Fruit fly (Drosophila melanogaster): ENCODE measurements around the gene ND-ASHI.

The ND-ASHI gene

DNA sequence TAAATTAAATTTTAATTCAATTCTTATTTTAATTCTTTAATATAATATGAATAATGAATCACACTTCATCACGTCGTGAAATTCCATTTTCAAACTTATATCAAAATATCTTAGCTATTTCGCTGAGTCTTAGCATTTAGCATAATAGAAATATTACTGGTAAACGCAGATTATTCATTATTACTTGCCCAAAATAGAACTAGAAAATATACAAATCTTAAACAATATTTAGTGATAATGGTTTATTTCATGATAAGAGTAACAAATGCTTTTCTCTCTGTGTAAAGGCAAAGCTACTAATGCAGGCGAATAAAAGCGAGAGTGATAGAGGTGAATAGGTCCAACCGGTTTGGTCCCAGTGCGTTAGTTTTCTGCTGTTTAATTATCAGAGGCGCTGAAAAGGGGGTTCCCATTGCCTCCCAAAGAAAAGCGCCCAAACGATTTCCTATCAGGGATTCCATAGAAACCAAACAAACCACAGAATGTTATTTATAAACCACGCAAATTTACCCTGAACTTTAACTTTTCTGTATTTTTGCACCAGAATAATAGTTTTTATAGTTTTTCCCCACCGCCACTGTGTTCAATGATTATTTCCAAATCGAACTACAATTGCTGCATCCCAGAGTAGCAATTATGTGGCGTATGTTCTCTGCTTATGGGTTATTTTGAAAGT is 15.9 kb downstream of the ND-ASHI start (continued):
- TF ChIP-seq CG2889 (GFP tag; IDR thresholded peaks at IDR 0.05) (no peak), trem (tag; optimal IDR thresholded peaks at IDR 0.05) (no peak), CG4617 (GFP tag; optimal IDR thresholded peaks at IDR 0.05; ENCODE audit: borderline replicate concordance) (no peak), gcm (GFP tag; optimal IDR thresholded peaks at IDR 0.05) (no peak), Abd-B (GFP tag; optimal IDR thresholded peaks at IDR 0.05) (peak; percentile 18), CG16813 (GFP tag; IDR thresholded peaks at IDR 0.05; ENCODE audit: partially characterized antibody) (no peak), Mes4 (GFP tag; optimal IDR thresholded peaks at IDR 0.05) (peak; percentile 15), CG11560 (tag; IDR thresholded peaks at IDR 0.05) (no peak), ash1 (GFP tag; optimal IDR thresholded peaks at IDR 0.05) (no peak)

DNA sequence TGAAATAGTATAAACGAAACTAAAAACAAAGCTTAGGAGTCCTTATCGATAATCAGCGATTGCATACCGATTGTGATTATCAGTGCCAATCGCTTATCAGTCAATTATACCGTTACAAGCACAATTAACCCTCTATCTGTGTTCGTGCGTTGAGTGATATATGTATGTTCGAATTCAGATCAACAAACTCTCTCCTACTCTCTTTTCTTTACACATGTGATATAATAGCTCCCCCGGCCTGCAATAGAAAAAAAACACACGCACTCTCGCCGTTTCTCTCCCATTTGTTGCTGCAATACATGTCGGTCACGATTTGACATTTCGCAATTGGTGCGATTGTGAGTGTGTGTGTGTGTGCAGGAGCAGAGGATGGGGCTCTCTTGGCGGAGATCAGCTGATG is 16.5 kb downstream of the ND-ASHI start:
- TF ChIP-seq CG1602 (GFP tag; optimal IDR thresholded peaks at IDR 0.05) (no peak), Pdp1 (GFP tag; optimal IDR thresholded peaks at IDR 0.05) (peak in 1 of 2 experiments; percentile 92), Trl (optimal IDR thresholded peaks at IDR 0.05) (peak in 1 of 2 experiments; percentile 24), Trl (GFP tag; optimal IDR thresholded peaks at IDR 0.05) (no peak), eve (GFP tag; optimal IDR thresholded peaks at IDR 0.05) (peak in 1 of 2 experiments; percentile 29), grn (GFP tag; optimal IDR thresholded peaks at IDR 0.05) (peak; percentile 87), exex (tag; optimal IDR thresholded peaks at IDR 0.05) (peak; percentile 89), sug (tag; optimal IDR thresholded peaks at IDR 0.05) (peak; percentile 54), mirr (GFP tag; optimal IDR thresholded peaks at IDR 0.05) (peak; percentile 10), ac (GFP tag; optimal IDR thresholded peaks at IDR 0.05) (no peak), cg (GFP tag; optimal IDR thresholded peaks at IDR 0.05) (peak; percentile 56), sd (tag; optimal IDR thresholded peaks at IDR 0.05) (peak; percentile 4), Xrp1 (GFP tag; IDR thresholded peaks at IDR 0.05) (no peak)

DNA sequence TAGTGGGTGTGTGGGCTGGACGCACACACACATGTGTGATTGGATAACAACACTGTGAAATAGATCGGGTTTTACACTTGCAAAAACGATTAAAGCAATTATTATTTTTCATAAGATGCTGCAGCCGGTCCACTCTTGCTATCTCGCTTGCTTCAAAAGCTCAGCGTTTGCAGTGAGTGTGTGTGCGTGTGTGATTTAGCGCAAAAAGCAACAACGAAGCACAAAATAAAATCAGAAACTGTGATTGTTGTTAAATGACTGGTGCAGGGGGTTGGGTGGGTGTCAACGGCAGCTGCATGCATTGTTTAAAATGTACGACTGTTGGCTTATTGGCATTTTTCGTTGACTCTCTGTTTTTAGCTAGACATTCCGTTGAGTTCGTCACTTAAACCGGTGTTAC is 17.0 kb downstream of the ND-ASHI start:
- TF ChIP-seq CG33557 (GFP tag; optimal IDR thresholded peaks at IDR 0.05) (no peak), peb (GFP tag; IDR thresholded peaks at IDR 0.05) (no peak), sqz (GFP tag; optimal IDR thresholded peaks at IDR 0.05) (no peak), toy (GFP tag; IDR thresholded peaks at IDR 0.05) (no peak), CG10366 (GFP tag; IDR thresholded peaks at IDR 0.05) (no peak), bigmax (GFP tag; optimal IDR thresholded peaks at IDR 0.05) (no peak), run (tag; optimal IDR thresholded peaks at IDR 0.05) (no peak), CG5180 (GFP tag; optimal IDR thresholded peaks at IDR 0.05) (no peak), knrl (GFP tag; IDR thresholded peaks at IDR 0.05; ENCODE audit: partially characterized antibody) (no peak), sisA (GFP tag; IDR thresholded peaks at IDR 0.05) (no peak), CG7786 (GFP tag; optimal IDR thresholded peaks at IDR 0.05) (no peak), hbn (GFP tag; IDR thresholded peaks at IDR 0.05; ENCODE audit: partially characterized antibody) (no peak), salm (tag; optimal IDR thresholded peaks at IDR 0.05) (no peak), ash1 (GFP tag; optimal IDR thresholded peaks at IDR 0.05) (no peak), CG42726 (GFP tag; IDR thresholded peaks at IDR 0.05; ENCODE audit: partially characterized antibody) (no peak), CG2120 (GFP tag; optimal IDR thresholded peaks at IDR 0.05) (no peak), CG10462 (GFP tag; optimal IDR thresholded peaks at IDR 0.05) (no peak), CG12155 (GFP tag; optimal IDR thresholded peaks at IDR 0.05) (no peak), CG7963 (GFP tag; IDR thresholded peaks at IDR 0.05; ENCODE audit: partially characterized antibody) (no peak), NK7.1 (GFP tag; optimal IDR thresholded peaks at IDR 0.05) (no peak), CG13624 (GFP tag; optimal IDR thresholded peaks at IDR 0.05) (no peak), ro (GFP tag; IDR thresholded peaks at IDR 0.05) (no peak), B-H2 (GFP tag; optimal IDR thresholded peaks at IDR 0.05) (no peak), CG18764 (GFP tag; optimal IDR thresholded peaks at IDR 0.05) (no peak), inv (GFP tag; IDR thresholded peaks at IDR 0.05; ENCODE audit: partially characterized antibody) (no peak), ind (GFP tag; optimal IDR thresholded peaks at IDR 0.05) (no peak), Nf-YA (GFP tag; IDR thresholded peaks at IDR 0.05) (0 out of 2 replicates have a peak, but pooled peaks have one; percentile 11)

Measured in whole organism, embryonic.